Fruit fly (Drosophila melanogaster): ENCODE results near the gene CG13698.

CG13698 gene

DNA sequence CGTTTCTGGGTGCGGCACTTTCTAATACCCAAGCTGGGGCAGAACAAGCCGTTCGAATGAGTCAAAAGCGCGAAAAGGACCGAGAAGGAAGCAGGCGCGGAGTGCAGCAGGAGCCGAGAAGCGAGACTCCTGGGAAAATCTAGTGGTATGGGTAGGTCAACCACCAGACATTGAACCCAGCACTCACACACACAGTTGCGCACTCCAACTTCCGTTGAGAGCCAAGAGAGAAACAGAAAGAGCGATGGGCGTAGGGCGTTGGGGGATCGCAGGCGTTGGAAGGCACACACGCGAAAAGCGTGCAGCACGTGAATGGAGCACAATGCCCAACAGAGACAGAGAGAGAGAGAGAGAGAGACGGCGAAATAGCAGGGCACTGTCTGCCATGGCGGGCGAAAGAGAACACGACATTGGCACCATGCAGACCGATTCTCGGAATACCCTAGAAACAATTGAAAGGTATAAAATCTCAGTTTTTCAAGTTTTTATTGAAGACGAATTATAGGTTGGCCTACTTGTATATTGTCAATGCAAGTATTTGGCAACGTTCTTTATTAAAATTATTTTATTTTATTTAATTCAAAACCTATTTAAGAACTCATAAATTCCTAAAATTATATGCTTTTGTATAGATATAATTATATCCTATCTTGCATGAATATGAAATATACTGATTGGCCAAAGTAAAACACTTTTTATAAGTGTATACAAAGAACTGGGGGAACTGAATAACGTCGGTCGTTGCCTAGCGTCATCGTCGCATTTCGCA lies 28.1 kb downstream of the CG13698 start:
- TF ChIP-seq CG15514 (GFP tag; optimal IDR thresholded peaks at IDR 0.05) (no peak), CG18599 (GFP tag; optimal IDR thresholded peaks at IDR 0.05) (peak; percentile 25), CG12659 (GFP tag; optimal IDR thresholded peaks at IDR 0.05) (peak; percentile 19), CG4617 (GFP tag; optimal IDR thresholded peaks at IDR 0.05; ENCODE audit: borderline replicate concordance) (no peak), gsb (GFP tag; IDR thresholded peaks at IDR 0.05) (no peak), sim (GFP tag; IDR thresholded peaks at IDR 0.05) (no peak), dmrt11E (tag; optimal IDR thresholded peaks at IDR 0.05) (peak; percentile 15), Gug (GFP tag; IDR thresholded peaks at IDR 0.05) (no peak), tll (GFP tag; optimal IDR thresholded peaks at IDR 0.05) (no peak), vfl (GFP tag; optimal IDR thresholded peaks at IDR 0.05) (no peak), CG3407 (GFP tag; optimal IDR thresholded peaks at IDR 0.05) (peak; percentile 30), gcm2 (GFP tag; optimal IDR thresholded peaks at IDR 0.05) (no peak), gt (GFP tag; IDR thresholded peaks at IDR 0.05) (no peak), CG7963 (GFP tag; IDR thresholded peaks at IDR 0.05; ENCODE audit: partially characterized antibody) (no peak), cad (GFP tag; optimal IDR thresholded peaks at IDR 0.05) (no peak), Doc3 (GFP tag; IDR thresholded peaks at IDR 0.05; ENCODE audit: partially characterized antibody) (no peak), Sry-δ (GFP tag; optimal IDR thresholded peaks at IDR 0.05) (no peak), CG16863 (GFP tag; optimal IDR thresholded peaks at IDR 0.05) (no peak), gce (GFP tag; IDR thresholded peaks at IDR 0.05) (no peak), CG7271 (tag; optimal IDR thresholded peaks at IDR 0.05) (no peak), CG9727 (GFP tag; optimal IDR thresholded peaks at IDR 0.05) (peak; percentile 42), HmgZ (tag; optimal IDR thresholded peaks at IDR 0.05) (no peak), prd (optimal IDR thresholded peaks at IDR 0.05) (no peak), prd (GFP tag; IDR thresholded peaks at IDR 0.05) (no peak), tx (GFP tag; optimal IDR thresholded peaks at IDR 0.05) (no peak), Spps (tag; optimal IDR thresholded peaks at IDR 0.05) (no peak), psq (GFP tag; optimal IDR thresholded peaks at IDR 0.05) (no peak), CG12391 (tag; optimal IDR thresholded peaks at IDR 0.05) (no peak), ERR (GFP tag; optimal IDR thresholded peaks at IDR 0.05) (no peak), CG13894 (tag; optimal IDR thresholded peaks at IDR 0.05) (no peak), CG15601 (tag; optimal IDR thresholded peaks at IDR 0.05) (peak; percentile 10), pfk (GFP tag; optimal IDR thresholded peaks at IDR 0.05) (no peak), Dek (tag; optimal IDR thresholded peaks at IDR 0.05) (no peak), D19A (tag; optimal IDR thresholded peaks at IDR 0.05) (peak; percentile 92), ewg (GFP tag; optimal IDR thresholded peaks at IDR 0.05) (peak; percentile 24), unc-4 (GFP tag; IDR thresholded peaks at IDR 0.05; ENCODE audit: partially characterized antibody) (no peak), slou (GFP tag; optimal IDR thresholded peaks at IDR 0.05) (no peak), CG9932 (GFP tag; IDR thresholded peaks at IDR 0.05) (no peak), mam (GFP tag; optimal IDR thresholded peaks at IDR 0.05) (no peak), run (tag; optimal IDR thresholded peaks at IDR 0.05) (no peak), CG11247 (GFP tag; IDR thresholded peaks at IDR 0.05) (no peak), Aef1 (GFP tag; IDR thresholded peaks at IDR 0.05) (no peak), CG12744 (GFP tag; optimal IDR thresholded peaks at IDR 0.05) (no peak), CG1233 (GFP tag; optimal IDR thresholded peaks at IDR 0.05) (no peak), pzg (GFP tag; optimal IDR thresholded peaks at IDR 0.05) (no peak), zen2 (GFP tag; IDR thresholded peaks at IDR 0.05; ENCODE audit: partially characterized antibody) (0 out of 3 replicates have a peak, but pooled peaks have one; percentile 10), CG18764 (GFP tag; optimal IDR thresholded peaks at IDR 0.05) (no peak), CG4328 (GFP tag; optimal IDR thresholded peaks at IDR 0.05) (no peak), CG14965 (GFP tag; optimal IDR thresholded peaks at IDR 0.05; ENCODE audit: borderline replicate concordance) (no peak)
